Fruit fly (Drosophila melanogaster) whole organism, pupa: ENCODE results near the gene Xe7.

Experiments used
- CG12605 ChIP-seq: fragments of 200-800 bp; sonication (Bioruptor generic); IDR thresholded peaks from 2 replicates; pipeline ENCODE4 v1.3.6; 2022; ENCODE audit warnings: missing biosample characterization, missing genetic modification characterization
- CG15710 ChIP-seq: fragments of 200-800 bp; sonication (Bioruptor generic); optimal IDR thresholded peaks from 2 replicates; lab custom pipeline; 2018; ENCODE audit warnings: missing biosample characterization, mild to moderate bottlenecking, missing genetic modification characterization, moderate library complexity
- CG17806 ChIP-seq: fragments of 200-800 bp; sonication (Bioruptor generic); optimal IDR thresholded peaks from 2 replicates; lab custom pipeline; 2018; ENCODE audit warnings: missing biosample characterization, mild to moderate bottlenecking, missing genetic modification characterization, moderate library complexity
- CG32121 ChIP-seq: fragments of 200-800 bp; sonication (Bioruptor generic); IDR thresholded peaks from 2 replicates; pipeline ENCODE4 v1.3.6; 2022; ENCODE audit warnings: missing biosample characterization, missing genetic modification characterization
- CG34367 ChIP-seq: fragments of 200-800 bp; sonication (Bioruptor generic); optimal IDR thresholded peaks from 2 replicates; lab custom pipeline; 2018; ENCODE audit warnings: missing biosample characterization, mild to moderate bottlenecking, missing genetic modification characterization
- CG8159 ChIP-seq: fragments of 200-800 bp; sonication (Bioruptor generic); optimal IDR thresholded peaks from 3 replicates; lab custom pipeline; 2018; ENCODE audit warnings: missing biosample characterization, mild to moderate bottlenecking, missing genetic modification characterization, moderate library complexity
- CG9948 ChIP-seq: fragments of 200-800 bp; sonication (Bioruptor generic); optimal IDR thresholded peaks from 2 replicates; lab custom pipeline; 2018; ENCODE audit warnings: missing biosample characterization, mild to moderate bottlenecking, missing genetic modification characterization, moderate library complexity
- EcR ChIP-seq: fragments of 200-800 bp; sonication (Bioruptor generic); optimal IDR thresholded peaks from 3 replicates; lab custom pipeline; 2019; ENCODE audit warnings: missing biosample characterization, missing genetic modification characterization, mild to moderate bottlenecking, moderate library complexity, missing genetic modification reagents
- Ets98B ChIP-seq: fragments of 200-800 bp; sonication (Bioruptor generic); IDR thresholded peaks from 2 replicates; pipeline ENCODE4 v1.3.6; 2022; ENCODE audit warnings: missing biosample characterization, missing genetic modification characterization
- Pif1B ChIP-seq: fragments of 200-800 bp; sonication (Bioruptor generic); optimal IDR thresholded peaks from 3 replicates; lab custom pipeline; 2016; ENCODE audit warnings: missing biosample characterization, missing genetic modification characterization
- gl ChIP-seq: fragments of 200-800 bp; sonication (Bioruptor generic); optimal IDR thresholded peaks from 2 replicates; lab custom pipeline; 2018; ENCODE audit warnings: missing biosample characterization, mild to moderate bottlenecking, missing genetic modification characterization
- rn ChIP-seq: fragments of 200-800 bp; sonication (Bioruptor generic); IDR thresholded peaks from 2 replicates; pipeline ENCODE4 v1.3.6; 2022; ENCODE audit warnings: missing biosample characterization, missing genetic modification characterization

- peak; percentile 90 for TF ChIP-seq CG15710 (tag; lab: Kevin White, UChicago)
- TF ChIP-seq CG12605 (GFP tag; lab: Robert Waterston, UW): peak; percentile 49; the same call in 1 of the 2 replicates
- peak; percentile 89 for TF ChIP-seq CG8159
- TF ChIP-seq rn: peak; percentile 85
- peak; percentile 91 for TF ChIP-seq CG32121 (GFP tag; lab: Robert Waterston, UW)
- TF ChIP-seq EcR: peak; percentile 12
- TF ChIP-seq gl (tag; lab: Kevin White, UChicago): peak; percentile 67
- peak; percentile 83 for TF ChIP-seq CG9948 (tag; lab: Kevin White, UChicago)
- TF ChIP-seq CG17806 (tag; lab: Kevin White, UChicago): peak; percentile 85
- TF ChIP-seq Ets98B (GFP tag; lab: Robert Waterston, UW): peak; percentile 85
- TF ChIP-seq CG34367 (tag; lab: Kevin White, UChicago): peak; percentile 81
- TF ChIP-seq Pif1B (GFP tag; lab: Kevin White, UChicago): peak; percentile 73
Measured at dm6 chr3R:5654692-5655181, 14.4 kb downstream of the Xe7 start, which contains the start of the genes elm and MED27.
